Worm (Caenorhabditis elegans): ENCODE results near the gene F58B4.7.

- TF ChIP-seq sea-1 (GFP tag; conservative IDR thresholded peaks at IDR 0.05) (no peak), ama-1 (optimal IDR thresholded peaks at IDR 0.05) (no peak), flt-1 (GFP tag; IDR thresholded peaks at IDR 0.05) (no peak), tbx-37 (GFP tag; conservative IDR thresholded peaks at IDR 0.05) (no peak), aly-1 (tag; optimal IDR thresholded peaks at IDR 0.05) (no peak), pes-1 (GFP tag; IDR thresholded peaks at IDR 0.05) (no peak), hmbx-1 (tag; optimal IDR thresholded peaks at IDR 0.05) (no peak), ceh-13 (GFP tag; optimal IDR thresholded peaks at IDR 0.05) (no peak), B0310.2 (tag; optimal IDR thresholded peaks at IDR 0.05) (no peak)
Observed at ce11 chrV:10970930-10971329, 47.8 kb upstream of the F58B4.7 start.

Data from whole organism, early embryonic.